Fruit fly (Drosophila melanogaster) whole organism, pupa: Measurements from ENCODE around the gene CG13083.

Experiments used
- CG10348 ChIP-seq: fragments of 200-800 bp; sonication (Bioruptor generic); IDR thresholded peaks from 2 replicates; pipeline ENCODE4 v1.3.6; 2022; ENCODE audit warnings: missing biosample characterization, missing genetic modification characterization
- CG12605 ChIP-seq: fragments of 200-800 bp; sonication (Bioruptor generic); IDR thresholded peaks from 2 replicates; pipeline ENCODE4 v1.3.6; 2022; ENCODE audit warnings: missing biosample characterization, missing genetic modification characterization
- CG13204 ChIP-seq: fragments of 200-800 bp; sonication (Bioruptor generic); optimal IDR thresholded peaks from 2 replicates; lab custom pipeline; 2018; ENCODE audit warnings: missing biosample characterization, mild to moderate bottlenecking, missing genetic modification characterization, moderate library complexity
- CG14655 ChIP-seq: fragments of 200-800 bp; sonication (Bioruptor generic); optimal IDR thresholded peaks from 3 replicates; lab custom pipeline; 2017; ENCODE audit warnings: mild to moderate bottlenecking, missing biosample characterization, missing genetic modification reagents, missing genetic modification characterization
- CG15710 ChIP-seq: fragments of 200-800 bp; sonication (Bioruptor generic); optimal IDR thresholded peaks from 2 replicates; lab custom pipeline; 2018; ENCODE audit warnings: missing biosample characterization, mild to moderate bottlenecking, missing genetic modification characterization, moderate library complexity
- CG17806 ChIP-seq: fragments of 200-800 bp; sonication (Bioruptor generic); optimal IDR thresholded peaks from 2 replicates; lab custom pipeline; 2018; ENCODE audit warnings: missing biosample characterization, mild to moderate bottlenecking, missing genetic modification characterization, moderate library complexity
- CG32121 ChIP-seq: fragments of 200-800 bp; sonication (Bioruptor generic); IDR thresholded peaks from 2 replicates; pipeline ENCODE4 v1.3.6; 2022; ENCODE audit warnings: missing biosample characterization, missing genetic modification characterization
- CG34367 ChIP-seq: fragments of 200-800 bp; sonication (Bioruptor generic); optimal IDR thresholded peaks from 2 replicates; lab custom pipeline; 2018; ENCODE audit warnings: missing biosample characterization, mild to moderate bottlenecking, missing genetic modification characterization
- CG4496 ChIP-seq: fragments of 200-800 bp; sonication (Bioruptor generic); IDR thresholded peaks from 3 replicates; pipeline ENCODE4 v1.3.6; 2022; ENCODE audit warnings: missing biosample characterization, missing genetic modification characterization
- CG8159 ChIP-seq: fragments of 200-800 bp; sonication (Bioruptor generic); optimal IDR thresholded peaks from 3 replicates; lab custom pipeline; 2018; ENCODE audit warnings: missing biosample characterization, mild to moderate bottlenecking, missing genetic modification characterization, moderate library complexity
- CG8301 ChIP-seq: fragments of 200-800 bp; sonication (Bioruptor generic); optimal IDR thresholded peaks from 2 replicates; lab custom pipeline; 2018; ENCODE audit warnings: missing biosample characterization, mild to moderate bottlenecking, missing genetic modification characterization
- CG9948 ChIP-seq: fragments of 200-800 bp; sonication (Bioruptor generic); optimal IDR thresholded peaks from 2 replicates; lab custom pipeline; 2018; ENCODE audit warnings: missing biosample characterization, mild to moderate bottlenecking, missing genetic modification characterization, moderate library complexity
- D1 ChIP-seq: fragments of 200-800 bp; sonication (Bioruptor generic); optimal IDR thresholded peaks from 2 replicates; lab custom pipeline; 2018; ENCODE audit warnings: missing biosample characterization, mild to moderate bottlenecking, missing genetic modification characterization, moderate library complexity
- EcR ChIP-seq: fragments of 200-800 bp; sonication (Bioruptor generic); optimal IDR thresholded peaks from 3 replicates; lab custom pipeline; 2019; ENCODE audit warnings: missing biosample characterization, missing genetic modification characterization, mild to moderate bottlenecking, moderate library complexity, missing genetic modification reagents
- Ets98B ChIP-seq: fragments of 200-800 bp; sonication (Bioruptor generic); IDR thresholded peaks from 2 replicates; pipeline ENCODE4 v1.3.6; 2022; ENCODE audit warnings: missing biosample characterization, missing genetic modification characterization
- Pif1A ChIP-seq: fragments of 200-800 bp; sonication (Bioruptor generic); optimal IDR thresholded peaks from 3 replicates; lab custom pipeline; 2016; ENCODE audit warnings: missing biosample characterization, missing genetic modification characterization
- Pif1B ChIP-seq: fragments of 200-800 bp; sonication (Bioruptor generic); optimal IDR thresholded peaks from 3 replicates; lab custom pipeline; 2016; ENCODE audit warnings: missing biosample characterization, missing genetic modification characterization
- Snoo ChIP-seq: fragments of 200-800 bp; sonication (Bioruptor generic); optimal IDR thresholded peaks from 3 replicates; lab custom pipeline; 2017; ENCODE audit warnings: missing biosample characterization, mild to moderate bottlenecking, missing genetic modification characterization, inconsistent platforms
- fd96Ca ChIP-seq: fragments of 200-800 bp; sonication (Bioruptor generic); IDR thresholded peaks from 3 replicates; pipeline ENCODE4 v1.3.6; 2022; ENCODE audit warnings: missing biosample characterization, missing genetic modification characterization
- rn ChIP-seq: fragments of 200-800 bp; sonication (Bioruptor generic); IDR thresholded peaks from 2 replicates; pipeline ENCODE4 v1.3.6; 2022; ENCODE audit warnings: missing biosample characterization, missing genetic modification characterization

The CG13083 gene

dm6 chr2L:19479249-19479984 is 7.9 kb upstream of the CG13083 start:
- TF ChIP-seq CG10348 (GFP tag; lab: Robert Waterston, UW) (no peak), Snoo (tag; lab: Kevin White, UChicago) (no peak), CG4496 (GFP tag; lab: Robert Waterston, UW) (no peak), CG17806 (tag; lab: Kevin White, UChicago) (no peak), rn (no peak), CG15710 (no peak), CG13204 (GFP tag; lab: Kevin White, UChicago) (no peak), CG14655 (GFP tag; lab: Kevin White, UChicago) (no peak), CG8159 (tag; lab: Kevin White, UChicago) (no peak), CG34367 (no peak), fd96Ca (GFP tag; lab: Robert Waterston, UW) (no peak), Pif1B (GFP tag; lab: Kevin White, UChicago) (no peak), Pif1A (no peak), CG12605 (GFP tag; lab: Robert Waterston, UW) (no peak), CG9948 (tag; lab: Kevin White, UChicago) (no peak), Ets98B (GFP tag; lab: Robert Waterston, UW) (no peak), D1 (no peak), EcR (GFP tag; lab: Kevin White, UChicago) (no peak), CG8301 (tag; lab: Kevin White, UChicago) (no peak)

dm6 chr2L:19480406-19481334 is 6.6 kb upstream of the CG13083 start:
- TF ChIP-seq CG14655 (GFP tag; lab: Kevin White, UChicago) (no peak), CG8159 (tag; lab: Kevin White, UChicago) (no peak), Snoo (tag; lab: Kevin White, UChicago) (no peak), D1 (no peak), CG13204 (GFP tag; lab: Kevin White, UChicago) (no peak), Pif1B (GFP tag; lab: Kevin White, UChicago) (no peak), CG8301 (tag; lab: Kevin White, UChicago) (no peak)

- TF ChIP-seq CG15710, result no peak
- TF ChIP-seq CG8159 (tag; lab: Kevin White, UChicago), result no peak
- no peak for TF ChIP-seq CG9948 (tag; lab: Kevin White, UChicago)
- TF ChIP-seq Pif1A, result no peak
- TF ChIP-seq CG12605 (GFP tag; lab: Robert Waterston, UW), result no peak
- TF ChIP-seq Ets98B (GFP tag; lab: Robert Waterston, UW), result no peak
- no peak for TF ChIP-seq CG10348 (GFP tag; lab: Robert Waterston, UW)
- TF ChIP-seq CG34367, result no peak
- TF ChIP-seq CG4496 (GFP tag; lab: Robert Waterston, UW), result no peak
- TF ChIP-seq EcR (GFP tag; lab: Kevin White, UChicago), result no peak
- no peak for TF ChIP-seq CG14655 (GFP tag; lab: Kevin White, UChicago)
- no peak for TF ChIP-seq rn
Measured at dm6 chr2L:19484539-19484938, 2.8 kb upstream of the CG13083 start, which contains the start of the genes CG10195 and CG13084. TSS of gene CG10195 (minus strand) at chr2L:19484705. TSS of gene CG13084 (plus strand) at chr2L:19484930.

- peak; percentile 40; the same call in 1 of the 3 replicates for TF ChIP-seq CG4496 (GFP tag; lab: Robert Waterston, UW)
- TF ChIP-seq D1, result no peak
- TF ChIP-seq CG12605 (GFP tag; lab: Robert Waterston, UW), result peak; percentile 61
- no peak for TF ChIP-seq CG10348 (GFP tag; lab: Robert Waterston, UW)
- peak; percentile 50 for TF ChIP-seq CG32121 (GFP tag; lab: Robert Waterston, UW)
Measured at dm6 chr2L:19489997-19490461, 2.7 kb downstream of the CG13083 start, which contains the start of the genes CG10194 and CG18094. TSS of gene CG10194 (minus strand) at chr2L:19490104. TSS of gene CG18094 (plus strand) at chr2L:19490262.

dm6 chr2L:19492934-19493686 is 5.8 kb downstream of the CG13083 start, which contains the start of the genes swm and Ctu2:
TSS of gene swm (plus strand) at chr2L:19493251.
TSS of gene Ctu2 (minus strand) at chr2L:19493253.
- TF ChIP-seq CG9948 (tag; lab: Kevin White, UChicago) (peak; percentile 43), CG14655 (GFP tag; lab: Kevin White, UChicago) (no peak), CG8159 (tag; lab: Kevin White, UChicago) (no peak), Pif1B (GFP tag; lab: Kevin White, UChicago) (no peak), fd96Ca (GFP tag; lab: Robert Waterston, UW) (no peak), CG17806 (tag; lab: Kevin White, UChicago) (no peak), CG12605 (GFP tag; lab: Robert Waterston, UW) (no peak), rn (no peak), Snoo (tag; lab: Kevin White, UChicago) (no peak), CG32121 (GFP tag; lab: Robert Waterston, UW) (peak; percentile 56; the same call in 1 of the 2 replicates), EcR (GFP tag; lab: Kevin White, UChicago) (peak; percentile 19), CG34367 (no peak), CG15710 (peak; percentile 70), D1 (no peak), CG8301 (tag; lab: Kevin White, UChicago) (no peak)
